Worm (Caenorhabditis elegans): ENCODE data around the gene ubc-7.
A peak's percentile ranks its signal among the peaks of the same experiment; 100 is the strongest.

The ubc-7 gene

DNA sequence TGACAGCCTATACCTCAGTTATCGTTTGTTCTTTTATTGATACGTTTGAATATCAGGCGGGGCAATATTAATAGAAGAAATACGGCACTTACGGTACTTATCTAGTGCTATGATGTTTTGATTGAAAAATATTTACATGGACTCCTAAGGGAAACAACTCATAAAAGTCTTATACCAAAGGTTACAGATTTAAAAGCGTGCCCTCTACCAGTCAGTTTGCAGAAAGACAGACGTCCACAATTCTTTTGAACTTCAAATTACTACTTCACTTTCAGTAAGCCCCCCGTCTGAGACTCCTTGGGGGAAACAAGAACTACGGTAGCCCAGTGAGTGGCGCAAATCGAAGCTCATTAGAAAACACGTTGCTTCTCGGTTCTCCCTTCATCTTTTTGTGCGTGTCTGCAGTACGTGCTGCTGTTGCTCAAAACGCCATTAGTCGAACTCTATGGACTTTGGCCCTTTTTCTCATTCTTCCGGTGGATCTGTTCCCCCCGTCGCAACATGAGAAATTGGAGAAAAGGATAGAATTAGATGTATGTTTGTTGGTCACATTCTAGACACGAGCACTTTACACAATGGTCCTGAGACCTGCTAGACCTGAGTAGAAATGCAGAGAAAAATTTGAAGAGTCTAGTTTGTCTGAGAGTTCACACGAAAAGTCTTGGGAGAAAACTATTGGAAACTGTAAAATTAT is 31.4 kb upstream of the ubc-7 start:
- no peak for TF ChIP-seq ceh-82 (tag; optimal IDR thresholded peaks at IDR 0.05)
- peak; percentile 12 for TF ChIP-seq rbr-2 (tag; optimal IDR thresholded peaks at IDR 0.05)
- TF ChIP-seq mdl-1 (tag; optimal IDR thresholded peaks at IDR 0.05), result peak in 1 of 2 experiments; percentile 9
- no peak for TF ChIP-seq nhr-48 (tag; optimal IDR thresholded peaks at IDR 0.05)
- TF ChIP-seq mxl-2 (GFP tag; conservative IDR thresholded peaks at IDR 0.05), result no peak
- TF ChIP-seq hif-1 (tag; optimal IDR thresholded peaks at IDR 0.05), result peak in 1 of 2 experiments; percentile 38
- 0 out of 2 replicates have a peak, but pooled peaks have one; percentile 42 for TF ChIP-seq D1046.2 (GFP tag; IDR thresholded peaks at IDR 0.05)
- TF ChIP-seq pqm-1 (tag; optimal IDR thresholded peaks at IDR 0.05), result no peak
- peak in 1 of 2 experiments; percentile 32 for TF ChIP-seq lsy-2 (tag; optimal IDR thresholded peaks at IDR 0.05)
- TF ChIP-seq ces-1 (GFP tag; optimal IDR thresholded peaks at IDR 0.05), result no peak
- TF ChIP-seq F10B5.3 (tag; optimal IDR thresholded peaks at IDR 0.05), result no peak
- TF ChIP-seq aha-1 (tag), result peak; percentile 90
- no peak for TF ChIP-seq cey-2 (tag; optimal IDR thresholded peaks at IDR 0.05; ENCODE audit: borderline replicate concordance, insufficient read depth)
- TF ChIP-seq hlh-30 (tag; optimal IDR thresholded peaks at IDR 0.05; ENCODE audit: insufficient read depth), result peak; percentile 73
- TF ChIP-seq aly-2 (tag; optimal IDR thresholded peaks at IDR 0.05), result no peak
- no peak for TF ChIP-seq ztf-11 (tag; optimal IDR thresholded peaks at IDR 0.05)
- no peak for TF ChIP-seq Y105C5A.15 (GFP tag; IDR thresholded peaks at IDR 0.05)
- TF ChIP-seq hlh-11 (tag; optimal IDR thresholded peaks at IDR 0.05), result peak; percentile 28
- TF ChIP-seq nhr-11 (tag; optimal IDR thresholded peaks at IDR 0.05), result no peak

DNA sequence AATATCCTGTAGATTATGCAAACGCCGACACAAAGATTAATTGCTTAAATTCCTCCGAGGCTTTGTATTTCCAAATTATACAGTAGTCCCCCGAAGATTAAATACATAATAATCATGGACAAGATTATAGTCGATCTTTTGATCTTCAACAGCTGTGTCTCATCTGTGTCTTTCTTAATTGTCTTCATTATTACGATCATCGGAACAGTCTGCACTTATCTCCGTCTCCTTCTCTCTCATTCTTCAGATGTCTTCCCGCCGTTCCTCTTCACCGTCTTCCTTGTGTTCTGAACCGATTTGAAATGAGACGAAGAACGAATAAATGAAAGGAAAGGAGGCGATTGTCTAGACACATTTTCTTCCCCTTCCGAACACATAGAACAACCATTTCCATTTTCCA is 30.2 kb upstream of the ubc-7 start:
- no peak for TF ChIP-seq rbr-2 (tag; optimal IDR thresholded peaks at IDR 0.05)
- no peak for TF ChIP-seq nhr-102 (tag; optimal IDR thresholded peaks at IDR 0.05)
- TF ChIP-seq nhr-48 (tag; optimal IDR thresholded peaks at IDR 0.05), result peak; percentile 59

DNA sequence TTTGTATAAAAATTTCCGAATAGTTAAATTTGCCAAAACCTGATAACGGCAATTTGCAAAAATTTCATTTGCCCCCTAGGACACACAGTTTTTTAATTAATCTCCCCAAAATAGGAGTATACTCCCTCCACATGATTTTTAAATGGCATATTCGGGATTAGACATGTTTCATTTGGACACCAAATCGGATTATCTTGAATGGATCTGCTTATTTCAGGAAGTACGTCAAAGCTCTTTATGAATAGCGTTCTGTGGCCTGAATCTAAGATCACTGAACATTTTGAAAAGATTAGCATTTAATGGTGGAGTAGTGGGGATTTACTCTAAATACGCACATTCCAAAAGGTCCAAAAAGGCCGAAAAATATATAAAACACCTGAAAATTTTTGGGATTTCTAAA is 27.6 kb upstream of the ubc-7 start:
- TF ChIP-seq R02D3.7 (tag; optimal IDR thresholded peaks at IDR 0.05), result no peak
- no peak for TF ChIP-seq madf-9 (GFP tag; conservative IDR thresholded peaks at IDR 0.05)
- TF ChIP-seq nhr-42 (GFP tag; IDR thresholded peaks at IDR 0.05), result no peak
- TF ChIP-seq ZK337.2 (GFP tag; IDR thresholded peaks at IDR 0.05), result no peak
- TF ChIP-seq F44E2.7 (GFP tag; IDR thresholded peaks at IDR 0.05), result no peak
- no peak for TF ChIP-seq daf-12 (tag; optimal IDR thresholded peaks at IDR 0.05)
- no peak for TF ChIP-seq snpc-1.2 (GFP tag; IDR thresholded peaks at IDR 0.05)
- TF ChIP-seq lin-1 (GFP tag; IDR thresholded peaks at IDR 0.05), result no peak
- TF ChIP-seq php-3 (GFP tag; IDR thresholded peaks at IDR 0.05), result no peak
- no peak for TF ChIP-seq fos-1 (tag; optimal IDR thresholded peaks at IDR 0.05)
- TF ChIP-seq nhr-102 (tag; optimal IDR thresholded peaks at IDR 0.05), result no peak
- TF ChIP-seq lin-39 (tag; optimal IDR thresholded peaks at IDR 0.05), result no peak
- no peak for TF ChIP-seq gei-8 (GFP tag; optimal IDR thresholded peaks at IDR 0.05)
- no peak for TF ChIP-seq dmd-8 (GFP tag; IDR thresholded peaks at IDR 0.05)
- TF ChIP-seq zip-11 (GFP tag; IDR thresholded peaks at IDR 0.05), result no peak
- TF ChIP-seq attf-4 (tag; optimal IDR thresholded peaks at IDR 0.05), result no peak
- TF ChIP-seq lir-3 (tag; optimal IDR thresholded peaks at IDR 0.05), result no peak

DNA sequence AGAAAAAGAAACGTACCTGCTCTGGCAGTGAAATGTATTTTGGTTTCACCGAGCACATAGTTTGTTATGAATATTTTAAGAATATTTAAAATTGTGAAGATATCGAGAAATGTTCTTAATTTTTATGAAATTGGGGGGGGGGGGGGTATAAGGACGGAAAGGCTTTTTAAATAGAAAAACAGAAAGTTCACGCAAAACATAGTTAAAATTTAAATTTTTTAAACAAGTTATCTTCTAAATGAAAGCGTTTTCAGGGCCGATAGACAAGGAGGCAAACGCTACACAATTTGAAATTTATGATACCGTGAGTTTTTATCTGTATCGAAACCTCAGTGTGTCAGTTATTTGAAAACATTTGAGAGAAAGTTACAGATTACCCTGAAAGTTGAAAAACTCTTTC is 24.8 kb upstream of the ubc-7 start, which contains the start of gene C15H7.4:
Gene C15H7.4, minus strand, starts transcription at position 101 of the 400 bp plus-strand sequence.
- no peak for TF ChIP-seq hmg-1.1 (GFP tag; IDR thresholded peaks at IDR 0.05)
- TF ChIP-seq hif-1 (tag; optimal IDR thresholded peaks at IDR 0.05), result no peak
- no peak for TF ChIP-seq lin-1 (GFP tag; IDR thresholded peaks at IDR 0.05)
- no peak for TF ChIP-seq ama-1 (optimal IDR thresholded peaks at IDR 0.05)
- TF ChIP-seq lin-29 (GFP tag; IDR thresholded peaks at IDR 0.05), result no peak
- TF ChIP-seq lin-15B (tag; optimal IDR thresholded peaks at IDR 0.05), result no peak
- no peak for TF ChIP-seq jun-1 (tag; optimal IDR thresholded peaks at IDR 0.05)
- no peak for TF ChIP-seq arid-1 (GFP tag; conservative IDR thresholded peaks at IDR 0.05)
- TF ChIP-seq mxl-2 (GFP tag; conservative IDR thresholded peaks at IDR 0.05), result no peak
- no peak for TF ChIP-seq dmd-6 (GFP tag; IDR thresholded peaks at IDR 0.05)
- TF ChIP-seq php-3 (GFP tag; IDR thresholded peaks at IDR 0.05), result no peak
- TF ChIP-seq F44E2.7 (GFP tag; IDR thresholded peaks at IDR 0.05), result no peak
- no peak for TF ChIP-seq ZK337.2 (GFP tag; IDR thresholded peaks at IDR 0.05)
- TF ChIP-seq ceh-62 (tag; optimal IDR thresholded peaks at IDR 0.05), result no peak
- no peak for TF ChIP-seq egl-43 (GFP tag; IDR thresholded peaks at IDR 0.05)
- no peak for TF ChIP-seq spr-1 (tag; optimal IDR thresholded peaks at IDR 0.05)
- no peak for TF ChIP-seq F10B5.3 (tag; optimal IDR thresholded peaks at IDR 0.05)
- TF ChIP-seq mdt-29 (GFP tag; IDR thresholded peaks at IDR 0.05), result no peak
- TF ChIP-seq R02D3.7 (tag; optimal IDR thresholded peaks at IDR 0.05), result no peak
